Fruit fly (Drosophila melanogaster) whole organism, prepupa: Measurements from ENCODE around the gene CG43447.

Experiments used
- CG1621 ChIP-seq: fragments of 200-800 bp; sonication (Bioruptor generic); optimal IDR thresholded peaks from 3 replicates; lab custom pipeline; 2018; ENCODE audit warnings: missing biosample characterization, mild to moderate bottlenecking, missing genetic modification characterization
- CG6163 ChIP-seq: fragments of 200-800 bp; sonication (Bioruptor generic); IDR thresholded peaks from 3 replicates; pipeline ENCODE4 v1.3.6; 2022; ENCODE audit warnings: missing biosample characterization, missing genetic modification characterization
- Hr38 ChIP-seq: sonication (Bioruptor generic); optimal IDR thresholded peaks from 2 replicates; lab custom pipeline; 2016; ENCODE audit warnings: missing biosample characterization, missing genetic modification characterization
- Hr39 ChIP-seq: fragments of 200-800 bp; sonication (Bioruptor generic); optimal IDR thresholded peaks from 2 replicates; lab custom pipeline; 2016; ENCODE audit warnings: missing biosample characterization, missing genetic modification characterization
- dac ChIP-seq: fragments of 200-800 bp; sonication (Bioruptor generic); optimal IDR thresholded peaks from 2 replicates; lab custom pipeline; 2017; ENCODE audit warnings: missing biosample characterization, mild to moderate bottlenecking, missing genetic modification characterization
- eg ChIP-seq: fragments of 200-800 bp; sonication (Bioruptor generic); IDR thresholded peaks from 3 replicates; pipeline ENCODE4 v1.3.6; 2022; ENCODE audit warnings: missing biosample characterization, missing genetic modification characterization
- fd85E ChIP-seq: fragments of 200-800 bp; sonication (Bioruptor generic); optimal IDR thresholded peaks from 3 replicates; lab custom pipeline; 2016; ENCODE audit warnings: missing biosample characterization, missing genetic modification characterization

DNA sequence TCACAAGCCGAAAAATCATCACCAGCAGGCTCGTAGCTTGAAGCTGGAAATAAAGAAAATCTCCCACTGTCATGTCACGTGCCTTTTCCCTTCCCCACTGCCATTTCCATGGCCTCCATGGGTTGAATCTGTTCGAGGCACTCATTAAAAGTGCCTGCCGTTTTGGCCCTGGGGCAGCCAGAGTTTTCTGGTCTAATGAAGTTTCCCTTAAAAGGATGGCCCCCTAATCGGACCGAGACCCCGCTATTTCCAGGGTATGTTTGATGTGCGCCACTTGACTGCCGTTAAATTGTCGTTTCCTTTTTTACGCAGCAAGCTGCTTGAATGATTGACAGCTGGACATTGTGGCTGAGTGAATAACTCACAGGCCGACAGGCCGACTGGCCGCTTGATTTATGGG, at the start of gene CG43447:
- no peak for TF ChIP-seq eg (GFP tag; lab: Robert Waterston, UW)
- no peak for TF ChIP-seq Hr38 (GFP tag; lab: Kevin White, UChicago)
- no peak for TF ChIP-seq CG6163 (GFP tag; lab: Robert Waterston, UW)
- no peak for TF ChIP-seq Hr39 (GFP tag; lab: Kevin White, UChicago)
- TF ChIP-seq fd85E = no peak
- TF ChIP-seq dac (GFP tag; lab: Kevin White, UChicago) = no peak
- no peak for TF ChIP-seq CG1621 (tag; lab: Kevin White, UChicago)
